Fruit fly (Drosophila melanogaster) whole organism: ENCODE data around the gene Pop5.

Source experiments
- CG8478 ChIP-seq: fragments of >200 bp; optimal IDR thresholded peaks from 2 replicates; lab custom pipeline; 2018; ENCODE audit warnings: inconsistent platforms
- Dll ChIP-seq: fragments of >200 bp; optimal IDR thresholded peaks from 2 replicates; lab custom pipeline; 2017
- EcR ChIP-seq, 2 experiments: fragments of >200 bp; optimal IDR thresholded peaks; 2 replicates each; lab custom pipeline; 2017; ENCODE audit warnings: missing biosample characterization in 2 of 2, missing genetic modification characterization in 2 of 2, missing genetic modification reagents in 2 of 2
- pan ChIP-seq: fragments of >200 bp; optimal IDR thresholded peaks from 2 replicates; lab custom pipeline; 2017
- psq ChIP-seq: fragments of >200 bp; optimal IDR thresholded peaks from 2 replicates; lab custom pipeline; 2017
- usp ChIP-seq: fragments of >200 bp; optimal IDR thresholded peaks from 2 replicates; lab custom pipeline; 2017; ENCODE audit warnings: missing biosample characterization, missing genetic modification characterization, mixed read lengths

Pop5 gene

DNA sequence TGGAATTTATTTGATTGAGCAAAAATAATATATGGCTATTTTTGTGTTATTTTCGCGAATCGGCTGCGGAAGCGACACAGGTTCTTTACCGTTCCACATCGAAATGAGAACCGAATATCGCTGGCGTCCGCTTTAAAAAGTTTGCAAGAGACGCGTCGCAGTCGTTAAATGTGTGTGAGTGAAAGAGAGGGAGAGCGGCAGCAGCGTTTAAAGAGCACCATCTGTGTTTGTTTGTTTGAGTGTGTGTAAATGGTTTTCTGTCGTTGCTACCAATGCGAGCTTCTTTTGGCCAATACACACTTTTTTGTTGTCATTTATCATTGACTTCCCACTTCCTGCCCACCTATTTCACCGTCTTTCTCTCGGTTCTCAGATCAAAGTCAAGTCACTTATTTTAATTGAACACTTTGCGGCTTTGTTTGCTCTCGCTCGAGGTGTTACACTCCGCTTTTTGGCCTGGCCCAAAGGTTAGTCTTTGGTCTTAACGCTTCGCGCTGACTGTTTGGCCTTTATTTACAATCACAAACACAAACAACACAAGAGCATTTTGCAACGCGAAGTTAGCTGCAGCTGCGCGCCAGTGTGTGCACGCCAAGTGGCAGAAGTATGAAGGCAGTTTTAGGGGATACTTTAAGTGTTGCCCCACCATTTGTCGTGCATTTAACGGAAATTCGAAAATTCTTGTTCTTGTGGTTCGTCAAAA lies 32.7 kb downstream of the Pop5 start, which contains the start of gene CG3764:
Gene CG3764, minus strand, starts transcription at position 549 of the 703 bp plus-strand sequence.
- TF ChIP-seq Dll: peak; percentile 74
- no peak for TF ChIP-seq pan (lab: Kevin White, UChicago)

dm6 chr3L:17011351-17012016 lies 33.4 kb downstream of the Pop5 start:
- TF ChIP-seq pan (lab: Kevin White, UChicago) (no peak), CG8478 (lab: Kevin White, UChicago) (peak; percentile 43), psq (lab: Kevin White, UChicago) (no peak)

- TF ChIP-seq CG8478 (lab: Kevin White, UChicago) (peak; percentile 24), psq (lab: Kevin White, UChicago) (no peak), pan (lab: Kevin White, UChicago) (no peak), Dll (no peak), EcR (GFP tag; optimal IDR thresholded peaks at IDR 0.05; lab: Kevin White, UChicago) (no peak), usp (no peak)
These were observed 34.1 kb downstream of the Pop5 start for dm6 chr3L:17010492-17011303.

DNA sequence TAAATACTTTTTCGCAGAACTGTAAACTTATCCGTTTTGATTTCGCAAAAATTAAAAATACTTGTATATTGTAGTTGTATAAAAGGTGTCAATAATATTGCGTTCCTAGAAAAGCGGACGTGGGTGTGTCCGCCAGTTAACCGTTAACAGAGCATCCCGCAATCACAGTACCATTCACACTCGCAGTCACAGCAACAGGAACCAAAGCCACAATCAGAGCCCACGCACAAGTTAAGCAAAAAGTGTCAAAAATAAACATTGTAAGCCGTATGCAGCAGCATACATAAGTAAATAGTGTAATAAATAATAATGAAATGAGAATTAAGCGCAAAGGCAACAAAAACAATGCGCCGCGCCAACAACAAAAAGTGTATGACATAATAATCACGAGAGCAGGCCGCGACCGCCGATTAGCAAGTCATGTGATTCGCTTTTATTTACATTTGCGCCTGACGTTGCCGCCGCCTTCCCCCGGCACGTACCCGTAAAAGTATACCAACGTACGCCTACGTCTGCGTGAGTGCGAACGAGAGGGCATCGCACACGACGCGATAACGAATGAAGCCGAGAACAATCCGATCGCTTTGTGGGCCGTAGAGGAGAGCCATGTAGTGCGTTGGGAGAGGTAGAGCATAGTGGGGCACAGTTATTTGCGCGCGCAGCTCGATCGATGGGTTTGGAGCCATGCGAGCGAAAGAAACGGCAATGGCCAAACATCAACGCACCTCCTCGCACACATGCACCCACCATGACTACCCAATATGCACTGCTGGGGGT lies 34.9 kb downstream of the Pop5 start:
- no peak for TF ChIP-seq pan (lab: Kevin White, UChicago)
- peak; percentile 21 for TF ChIP-seq CG8478 (lab: Kevin White, UChicago)
- peak in 1 of 2 experiments; percentile 38 for TF ChIP-seq EcR (GFP tag; optimal IDR thresholded peaks at IDR 0.05; lab: Kevin White, UChicago)
- TF ChIP-seq psq (lab: Kevin White, UChicago): no peak

- TF ChIP-seq EcR (GFP tag; optimal IDR thresholded peaks at IDR 0.05; lab: Kevin White, UChicago) (no peak), pan (lab: Kevin White, UChicago) (no peak), usp (no peak), Dll (no peak), CG8478 (lab: Kevin White, UChicago) (no peak), psq (lab: Kevin White, UChicago) (no peak)
These were observed 35.9 kb downstream of the Pop5 start for dm6 chr3L:17008911-17009364.

DNA sequence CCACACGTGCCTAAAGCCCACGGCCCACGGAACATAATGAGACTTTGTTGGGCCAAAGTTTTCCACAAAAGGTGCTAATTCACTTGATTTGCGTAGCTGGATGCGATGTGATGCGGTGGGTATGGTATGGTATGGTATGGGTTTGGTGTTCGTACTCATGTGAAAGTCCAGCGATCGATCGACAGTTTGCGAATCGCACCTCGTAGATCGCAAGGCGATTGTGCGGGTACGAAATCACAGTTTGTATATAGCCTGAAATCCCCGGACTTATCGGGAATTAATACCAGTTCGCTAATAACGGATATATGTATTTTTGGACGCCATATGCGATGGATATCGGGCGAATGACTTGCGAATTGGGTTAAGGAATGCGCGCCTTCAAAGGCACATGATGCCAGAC lies 36.9 kb downstream of the Pop5 start:
- TF ChIP-seq pan (lab: Kevin White, UChicago): no peak
- no peak for TF ChIP-seq Dll
- no peak for TF ChIP-seq psq (lab: Kevin White, UChicago)
- no peak for TF ChIP-seq CG8478 (lab: Kevin White, UChicago)
- no peak for TF ChIP-seq EcR (GFP tag; optimal IDR thresholded peaks at IDR 0.05; lab: Kevin White, UChicago)
- no peak for TF ChIP-seq usp

DNA sequence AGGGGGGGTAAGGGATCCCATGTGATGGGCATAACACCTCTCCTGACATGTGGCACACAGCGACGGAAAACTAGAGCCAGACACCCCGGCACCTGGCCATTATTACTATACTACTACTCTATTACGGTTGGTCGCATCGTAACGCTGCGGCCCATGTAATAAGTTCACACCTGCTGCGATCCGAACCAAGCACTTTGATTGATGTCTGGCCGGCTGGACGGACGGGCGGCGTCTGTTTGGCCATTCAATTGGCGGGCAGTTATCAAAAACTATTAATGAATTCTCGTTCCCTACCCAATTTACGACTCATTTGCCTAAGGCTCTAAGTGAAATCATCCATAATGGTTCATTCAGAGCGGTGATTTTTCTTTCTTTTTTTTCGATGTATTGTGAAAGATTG lies 37.3 kb downstream of the Pop5 start:
- no peak for TF ChIP-seq psq (lab: Kevin White, UChicago)
- no peak for TF ChIP-seq pan (lab: Kevin White, UChicago)
- TF ChIP-seq CG8478 (lab: Kevin White, UChicago): no peak
- TF ChIP-seq EcR (GFP tag; optimal IDR thresholded peaks at IDR 0.05; lab: Kevin White, UChicago): no peak

- TF ChIP-seq psq (lab: Kevin White, UChicago): no peak
- TF ChIP-seq EcR (GFP tag; optimal IDR thresholded peaks at IDR 0.05; lab: Kevin White, UChicago): no peak
- no peak for TF ChIP-seq CG8478 (lab: Kevin White, UChicago)
- no peak for TF ChIP-seq pan (lab: Kevin White, UChicago)
- no peak for TF ChIP-seq Dll
- no peak for TF ChIP-seq usp
These were observed 37.8 kb downstream of the Pop5 start for dm6 chr3L:17007041-17007471.

- TF ChIP-seq EcR (GFP tag; optimal IDR thresholded peaks at IDR 0.05; lab: Kevin White, UChicago) (no peak), psq (lab: Kevin White, UChicago) (no peak), CG8478 (lab: Kevin White, UChicago) (no peak), pan (lab: Kevin White, UChicago) (no peak), Dll (no peak), usp (no peak)
These were observed 38.6 kb downstream of the Pop5 start for dm6 chr3L:17006250-17006693.

dm6 chr3L:17005415-17005796 lies 39.4 kb downstream of the Pop5 start:
- TF ChIP-seq EcR (GFP tag; optimal IDR thresholded peaks at IDR 0.05; lab: Kevin White, UChicago) (no peak), pan (lab: Kevin White, UChicago) (no peak), usp (no peak), CG8478 (lab: Kevin White, UChicago) (no peak), psq (lab: Kevin White, UChicago) (no peak), Dll (no peak)

- no peak for TF ChIP-seq psq (lab: Kevin White, UChicago)
- no peak for TF ChIP-seq CG8478 (lab: Kevin White, UChicago)
- TF ChIP-seq Dll: no peak
- TF ChIP-seq pan (lab: Kevin White, UChicago): no peak
- no peak for TF ChIP-seq usp
- no peak for TF ChIP-seq EcR (GFP tag; optimal IDR thresholded peaks at IDR 0.05; lab: Kevin White, UChicago)
These were observed 39.9 kb downstream of the Pop5 start for dm6 chr3L:17004765-17005414.
